Worm (Caenorhabditis elegans): ENCODE measurements around the gene Y70C5A.4.

Gene Y70C5A.4

DNA sequence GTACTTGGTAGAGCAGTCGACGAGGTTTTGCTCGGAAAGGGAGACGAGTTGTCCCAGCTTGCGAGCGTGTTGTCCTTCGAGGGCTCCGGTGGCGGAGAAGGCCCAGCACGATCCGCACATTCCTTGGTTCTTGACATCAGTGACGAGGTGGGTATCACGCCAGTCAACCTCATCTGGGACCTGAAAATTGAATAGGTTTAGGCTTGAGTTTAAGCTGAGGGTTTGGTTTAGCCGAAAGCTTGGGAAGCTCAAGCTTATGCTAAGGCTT is 23.8 kb upstream of the Y70C5A.4 start:
- no peak for TF ChIP-seq mxl-3 (GFP tag; optimal IDR thresholded peaks at IDR 0.05)
- TF ChIP-seq ztf-11 (tag; optimal IDR thresholded peaks at IDR 0.05) = no peak
- peak; percentile 21; the same call in 1 of the 2 replicates for TF ChIP-seq zfp-3 (GFP tag; conservative IDR thresholded peaks at IDR 0.05)
- 0 out of 2 replicates have a peak, but pooled peaks have one; percentile 3 for TF ChIP-seq dmd-6 (GFP tag; IDR thresholded peaks at IDR 0.05)
- peak; percentile 18 for TF ChIP-seq sdz-12 (GFP tag; optimal IDR thresholded peaks at IDR 0.05)
- TF ChIP-seq Y5F2A.4 (GFP tag; optimal IDR thresholded peaks at IDR 0.05) = no peak
- peak; percentile 67 for TF ChIP-seq set-16 (GFP tag; IDR thresholded peaks at IDR 0.05)

DNA sequence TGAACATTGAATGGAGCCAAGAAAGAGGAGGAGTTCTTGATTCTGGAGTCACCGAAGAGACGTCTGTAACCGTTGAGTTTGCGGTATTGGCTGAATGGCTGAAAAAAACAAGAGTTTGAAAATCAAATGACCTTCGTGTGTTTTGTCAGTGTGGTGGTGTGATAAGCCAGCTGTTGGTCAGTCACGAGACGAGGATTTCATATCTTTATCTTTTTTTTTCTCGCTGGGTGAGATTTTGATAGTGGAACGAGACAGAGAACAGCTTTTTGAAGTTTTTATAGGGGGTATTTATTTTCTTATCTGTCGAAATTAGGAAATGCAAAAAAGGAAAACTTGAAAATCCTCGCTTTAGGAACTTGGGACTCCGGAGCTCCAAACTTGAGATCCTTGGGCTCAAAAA is 23.0 kb upstream of the Y70C5A.4 start:
- TF ChIP-seq nhr-48 (tag; optimal IDR thresholded peaks at IDR 0.05) = no peak
- TF ChIP-seq zag-1 (tag; optimal IDR thresholded peaks at IDR 0.05) = no peak
- TF ChIP-seq dmd-6 (GFP tag; IDR thresholded peaks at IDR 0.05) = peak; percentile 41; the same call in 1 of the 2 replicates
- no peak for TF ChIP-seq aha-1 (tag)
- TF ChIP-seq ceh-62 (tag; optimal IDR thresholded peaks at IDR 0.05) = no peak
- TF ChIP-seq snpc-4 (tag; optimal IDR thresholded peaks at IDR 0.05) = no peak
- TF ChIP-seq ceh-32 (tag; optimal IDR thresholded peaks at IDR 0.05; ENCODE audit: poor library complexity) = no peak
- peak; percentile 68 for TF ChIP-seq hlh-11 (tag; optimal IDR thresholded peaks at IDR 0.05)
- no peak for TF ChIP-seq daf-16 (GFP tag; optimal IDR thresholded peaks at IDR 0.05)
- peak; percentile 33 for TF ChIP-seq daf-16 (tag; optimal IDR thresholded peaks at IDR 0.05)
- no peak for TF ChIP-seq lin-39 (tag; optimal IDR thresholded peaks at IDR 0.05)
- TF ChIP-seq lim-7 (GFP tag; IDR thresholded peaks at IDR 0.05) = no peak
- TF ChIP-seq mxl-3 (GFP tag; optimal IDR thresholded peaks at IDR 0.05) = no peak
- no peak for TF ChIP-seq unc-39 (tag; optimal IDR thresholded peaks at IDR 0.05)
- no peak for TF ChIP-seq tra-1 (GFP tag; IDR thresholded peaks at IDR 0.05)
- peak; percentile 80 for TF ChIP-seq hlh-30 (tag; optimal IDR thresholded peaks at IDR 0.05; ENCODE audit: insufficient read depth)
- TF ChIP-seq aly-2 (tag; optimal IDR thresholded peaks at IDR 0.05) = no peak
- TF ChIP-seq set-16 (GFP tag; IDR thresholded peaks at IDR 0.05) = no peak
- no peak for TF ChIP-seq nhr-25 (tag; optimal IDR thresholded peaks at IDR 0.05; ENCODE audit: borderline replicate concordance, insufficient read depth)
- TF ChIP-seq nhr-77 (tag; optimal IDR thresholded peaks at IDR 0.05) = peak; percentile 24
- no peak for TF ChIP-seq skn-1 (tag; optimal IDR thresholded peaks at IDR 0.05)
- TF ChIP-seq nhr-42 (GFP tag; IDR thresholded peaks at IDR 0.05) = no peak
- peak; percentile 32 for TF ChIP-seq dve-1 (tag; optimal IDR thresholded peaks at IDR 0.05; ENCODE audit: insufficient read depth)
- TF ChIP-seq nhr-76 (tag; optimal IDR thresholded peaks at IDR 0.05) = no peak
- peak in 1 of 2 experiments; percentile 11 for TF ChIP-seq lsy-2 (tag; optimal IDR thresholded peaks at IDR 0.05)
- TF ChIP-seq mes-2 (tag; optimal IDR thresholded peaks at IDR 0.05; ENCODE audit: poor library complexity, severe bottlenecking) = peak; percentile 0
- 0 out of 2 replicates have a peak, but pooled peaks have one; percentile 13 for TF ChIP-seq zfp-3 (GFP tag; conservative IDR thresholded peaks at IDR 0.05)
- TF ChIP-seq sdz-12 (GFP tag; optimal IDR thresholded peaks at IDR 0.05) = no peak
- no peak for TF ChIP-seq F37D6.2 (tag; optimal IDR thresholded peaks at IDR 0.05)
- TF ChIP-seq hmg-1.1 (GFP tag; IDR thresholded peaks at IDR 0.05) = no peak

DNA sequence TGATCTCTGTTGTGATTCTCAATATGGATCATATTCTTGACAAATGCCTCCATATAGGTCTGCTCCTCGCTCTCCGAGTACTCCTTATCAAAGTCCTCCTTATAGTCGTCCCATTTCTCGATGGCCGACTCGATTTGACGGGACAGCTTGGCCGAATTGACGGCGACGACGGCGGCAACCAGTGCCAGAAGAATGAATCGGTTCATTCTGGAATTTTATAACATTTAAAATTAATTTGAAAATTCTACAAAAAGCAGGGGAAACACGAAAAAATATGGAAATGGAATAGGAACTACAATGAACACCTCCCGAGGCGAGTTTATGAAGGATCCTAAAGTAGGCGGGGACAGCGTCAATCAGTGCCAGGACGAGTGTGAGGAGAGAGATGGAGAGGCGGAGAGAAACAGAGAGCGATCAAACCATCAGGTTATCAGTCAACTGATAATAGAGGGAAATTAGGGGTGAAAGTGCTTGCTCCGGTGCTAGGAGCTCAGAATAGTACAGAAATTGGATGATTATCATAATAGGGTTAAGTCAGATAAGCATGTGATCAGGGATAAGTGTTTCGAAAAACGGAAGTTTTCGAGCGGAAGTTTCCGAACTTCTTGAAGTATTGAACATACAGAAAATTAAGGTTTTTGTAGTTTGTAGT is 22.3 kb upstream of the Y70C5A.4 start, which contains the start of gene cpl-1:
Gene cpl-1, minus strand, starts transcription at position 207 of the 652 bp plus-strand sequence.
- TF ChIP-seq dmd-6 (GFP tag; IDR thresholded peaks at IDR 0.05) (peak; percentile 73), lsy-2 (tag; optimal IDR thresholded peaks at IDR 0.05) (no peak), php-3 (GFP tag; IDR thresholded peaks at IDR 0.05) (peak; percentile 58; the same call in 1 of the 2 replicates), arid-1 (GFP tag; conservative IDR thresholded peaks at IDR 0.05) (no peak), lim-7 (GFP tag; IDR thresholded peaks at IDR 0.05) (no peak), egl-43 (GFP tag; IDR thresholded peaks at IDR 0.05) (no peak), mxl-2 (GFP tag; conservative IDR thresholded peaks at IDR 0.05) (no peak), mes-2 (tag; optimal IDR thresholded peaks at IDR 0.05; ENCODE audit: poor library complexity, severe bottlenecking) (peak; percentile 3), zfp-3 (GFP tag; conservative IDR thresholded peaks at IDR 0.05) (no peak), daf-12 (tag; optimal IDR thresholded peaks at IDR 0.05) (no peak), ceh-82 (tag; optimal IDR thresholded peaks at IDR 0.05) (no peak), dpl-1 (GFP tag; optimal IDR thresholded peaks at IDR 0.05) (no peak), ceh-20 (GFP tag; IDR thresholded peaks at IDR 0.05) (no peak; the same call in 1 of the 2 replicates), lin-1 (GFP tag; IDR thresholded peaks at IDR 0.05) (peak; percentile 40; the same call in 1 of the 2 replicates), ctbp-1 (GFP tag; IDR thresholded peaks at IDR 0.05) (no peak), T20F7.1 (GFP tag; optimal IDR thresholded peaks at IDR 0.05) (peak; percentile 5), lin-15B (tag; optimal IDR thresholded peaks at IDR 0.05) (no peak), gei-8 (GFP tag; optimal IDR thresholded peaks at IDR 0.05) (no peak), sdz-12 (GFP tag; optimal IDR thresholded peaks at IDR 0.05) (no peak), snpc-1.2 (GFP tag; IDR thresholded peaks at IDR 0.05) (no peak), F44E2.7 (GFP tag; IDR thresholded peaks at IDR 0.05) (no peak), mdt-29 (GFP tag; IDR thresholded peaks at IDR 0.05) (no peak)

Data from whole organism, L4 larva.